Worm (Caenorhabditis elegans): Measurements from ENCODE around the gene F46G11.6.

DNA sequence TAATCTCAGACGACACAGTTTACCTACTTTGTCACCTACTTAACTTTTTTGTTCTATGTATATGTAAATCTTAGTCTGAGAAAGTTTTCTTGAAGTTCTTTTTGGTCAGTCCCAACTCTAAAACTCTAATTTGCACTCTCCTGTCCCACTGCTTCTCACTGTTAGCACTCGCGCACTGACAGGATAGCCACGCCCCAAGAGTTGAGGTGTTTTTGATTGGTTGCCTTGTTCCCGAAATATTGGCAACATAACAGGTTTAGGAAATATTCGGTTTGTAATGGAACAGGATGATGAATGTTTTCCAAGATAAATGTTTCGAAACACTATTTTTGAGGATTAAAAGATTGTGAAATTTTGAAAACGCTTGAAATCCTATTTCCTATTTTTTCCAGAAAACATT is 30.8 kb downstream of the F46G11.6 start:
- TF ChIP-seq him-1 (tag; optimal IDR thresholded peaks at IDR 0.05): no peak
- TF ChIP-seq dao-5 (tag; optimal IDR thresholded peaks at IDR 0.05): no peak
- TF ChIP-seq W03F9.2 (tag; optimal IDR thresholded peaks at IDR 0.05): no peak

All from whole organism, L4/young adult.